Worm (Caenorhabditis elegans) whole organism, early embryonic: Measurements from ENCODE around the gene nlp-63.

Experiments used
- B0310.2 ChIP-seq: sonication (generic microtip); optimal IDR thresholded peaks from 2 replicates; lab custom pipeline; 2016; ENCODE audit warnings: mild to moderate bottlenecking, missing genetic modification characterization, missing compliant biosample characterization
- F13C5.2 ChIP-seq: sonication (generic microtip); optimal IDR thresholded peaks from 2 replicates; lab custom pipeline; 2017; ENCODE audit warnings: mild to moderate bottlenecking, missing genetic modification characterization, inconsistent platforms, missing compliant biosample characterization
- aly-1 ChIP-seq: sonication (generic microtip); optimal IDR thresholded peaks from 2 replicates; lab custom pipeline; 2016; ENCODE audit warnings: missing genetic modification characterization, missing compliant biosample characterization
- ama-1 ChIP-seq: fragments of 150-350 bp; optimal IDR thresholded peaks from 2 replicates; lab custom pipeline; 2014
- ceh-13 ChIP-seq: fragments of 200-800 bp; sonication (Bioruptor generic); optimal IDR thresholded peaks from 2 replicates; lab custom pipeline; 2018; ENCODE audit warnings: mild to moderate bottlenecking, missing genetic modification characterization, missing compliant biosample characterization
- ets-7 ChIP-seq: sonication (generic microtip); optimal IDR thresholded peaks from 2 replicates; lab custom pipeline; 2016; ENCODE audit warnings: missing genotype, missing genetic modification characterization, missing compliant biosample characterization
- flt-1 ChIP-seq: fragments of 200-800 bp; sonication (Bioruptor generic); IDR thresholded peaks from 2 replicates; pipeline ENCODE4 v1.3.6; 2022; ENCODE audit warnings: missing genetic modification characterization, missing compliant biosample characterization
- hmbx-1 ChIP-seq: sonication (generic microtip); optimal IDR thresholded peaks from 2 replicates; lab custom pipeline; 2016; ENCODE audit warnings: mild to moderate bottlenecking, missing genetic modification characterization, missing compliant biosample characterization
- hmg-4 ChIP-seq: fragments of 200-800 bp; sonication (Bioruptor generic); optimal IDR thresholded peaks from 2 replicates; lab custom pipeline; 2018; ENCODE audit warnings: mild to moderate bottlenecking, missing genetic modification characterization, missing compliant biosample characterization
- pes-1 ChIP-seq: fragments of 200-800 bp; sonication (Bioruptor generic); IDR thresholded peaks from 2 replicates; pipeline ENCODE4 v1.3.6; 2022; ENCODE audit warnings: missing genetic modification reagents, missing genetic modification characterization, missing compliant biosample characterization
- scrt-1 ChIP-seq: fragments of 200-800 bp; sonication (Bioruptor generic); IDR thresholded peaks from 2 replicates; pipeline ENCODE4 v1.3.6; 2022; ENCODE audit warnings: missing genetic modification characterization, missing compliant biosample characterization
- sea-1 ChIP-seq: fragments of 200-800 bp; sonication (Bioruptor generic); conservative IDR thresholded peaks from 2 replicates; pipeline ENCODE4 v1.3.6; 2022; ENCODE audit warnings: missing genetic modification characterization, missing compliant biosample characterization
- tbx-37 ChIP-seq: fragments of 200-800 bp; sonication (Bioruptor generic); conservative IDR thresholded peaks from 2 replicates; pipeline ENCODE4 v1.3.6; 2022; ENCODE audit warnings: missing genetic modification reagents, missing genetic modification characterization, missing compliant biosample characterization
- tra-4 ChIP-seq: sonication (generic microtip); optimal IDR thresholded peaks from 2 replicates; lab custom pipeline; 2017; ENCODE audit warnings: missing genetic modification characterization, missing compliant biosample characterization

ce11 chrII:10200759-10201158 lies 45.6 kb downstream of the nlp-63 start, which contains the start of gene arv-1:
- TF ChIP-seq flt-1 (GFP tag; lab: Robert Waterston, UW) (no peak), pes-1 (peak; percentile 61; the same call in 1 of the 2 replicates), ama-1 (lab: Kevin White, UChicago) (no peak), ets-7 (no peak), scrt-1 (GFP tag; lab: Robert Waterston, UW) (no peak), ceh-13 (GFP tag; lab: Kevin White, UChicago) (no peak), tbx-37 (peak; percentile 65; the same call in 1 of the 2 replicates), hmbx-1 (no peak), hmg-4 (GFP tag; lab: Kevin White, UChicago) (no peak), B0310.2 (tag; lab: Kevin White, UChicago) (no peak), F13C5.2 (tag; lab: Kevin White, UChicago) (no peak), tra-4 (tag; lab: Kevin White, UChicago) (no peak), aly-1 (tag; lab: Kevin White, UChicago) (no peak), sea-1 (GFP tag; lab: Robert Waterston, UW) (no peak)
